Fruit fly (Drosophila melanogaster): ENCODE data around the gene Ucp4B.

The Ucp4B gene

dm6 chr2L:5977070-5977728 lies 7.5 kb downstream of the Ucp4B start:
- TF ChIP-seq noc (tag; optimal IDR thresholded peaks at IDR 0.05) = peak; percentile 36

- no peak for TF ChIP-seq noc (tag; optimal IDR thresholded peaks at IDR 0.05)
These were observed 8.0 kb downstream of the Ucp4B start for dm6 chr2L:5977729-5978078.

dm6 chr2L:5978333-5979054 lies 8.8 kb downstream of the Ucp4B start:
- no peak for TF ChIP-seq noc (tag; optimal IDR thresholded peaks at IDR 0.05)

- no peak for TF ChIP-seq noc (tag; optimal IDR thresholded peaks at IDR 0.05)
These were observed 9.4 kb downstream of the Ucp4B start for dm6 chr2L:5979055-5979399.

dm6 chr2L:5979957-5980861 lies 10.6 kb downstream of the Ucp4B start:
- peak; percentile 47 for TF ChIP-seq noc (tag; optimal IDR thresholded peaks at IDR 0.05)

- peak; percentile 33 for TF ChIP-seq noc (tag; optimal IDR thresholded peaks at IDR 0.05)
These were observed 11.3 kb downstream of the Ucp4B start, which contains the start of gene chic for dm6 chr2L:5980862-5981432. Gene chic (minus strand): TSS chr2L:5981018.

- no peak for TF ChIP-seq noc (tag; optimal IDR thresholded peaks at IDR 0.05)
These were observed 12.0 kb downstream of the Ucp4B start, which contains the start of gene eIF4A for dm6 chr2L:5981433-5982333. Gene eIF4A (plus strand): TSS chr2L:5981764.

dm6 chr2L:5982334-5982987 lies 12.8 kb downstream of the Ucp4B start:
- peak; percentile 19 for TF ChIP-seq noc (tag; optimal IDR thresholded peaks at IDR 0.05)

- TF ChIP-seq noc (tag; optimal IDR thresholded peaks at IDR 0.05) = no peak
These were observed 13.6 kb downstream of the Ucp4B start for dm6 chr2L:5983236-5983635.

- no peak for TF ChIP-seq noc (tag; optimal IDR thresholded peaks at IDR 0.05)
These were observed 16.4 kb downstream of the Ucp4B start, which contains the start of gene ifc for dm6 chr2L:5986094-5986493. Gene ifc (plus strand): TSS chr2L:5986348.

- TF ChIP-seq noc (tag; optimal IDR thresholded peaks at IDR 0.05) = no peak
These were observed 17.3 kb downstream of the Ucp4B start for dm6 chr2L:5986940-5987339.

dm6 chr2L:5988115-5989092 lies 18.7 kb downstream of the Ucp4B start:
- TF ChIP-seq noc (tag; optimal IDR thresholded peaks at IDR 0.05) = no peak

- TF ChIP-seq noc (tag; optimal IDR thresholded peaks at IDR 0.05) = no peak
These were observed 20.8 kb downstream of the Ucp4B start for dm6 chr2L:5990447-5990846.

Data from whole organism, larva.